Worm (Caenorhabditis elegans) whole organism, mixed stage, embryonic: ENCODE data around the gene F54D8.10.
A peak's percentile ranks its signal among the peaks of the same experiment; 100 is the strongest.

Experiments
- bed-3 ChIP-seq: fragments of 200-800 bp; sonication (Bioruptor generic); optimal IDR thresholded peaks from 3 replicates; lab custom pipeline; 2018; ENCODE audit warnings: mild to moderate bottlenecking, missing genetic modification characterization, moderate library complexity, missing compliant biosample characterization
- blmp-1 ChIP-seq: fragments of 150-350 bp; optimal IDR thresholded peaks from 2 replicates; lab custom pipeline; 2014; ENCODE audit warnings: missing biosample characterization, missing genetic modification characterization
- ceh-39 ChIP-seq: fragments of 150-350 bp; optimal IDR thresholded peaks from 2 replicates; lab custom pipeline; 2014; ENCODE audit warnings: missing biosample characterization, missing genetic modification characterization
- ceh-43 ChIP-seq: fragments of 200-800 bp; sonication (Bioruptor generic); optimal IDR thresholded peaks from 2 replicates; lab custom pipeline; 2018; ENCODE audit warnings: mild to moderate bottlenecking, missing genetic modification characterization, moderate library complexity, missing compliant biosample characterization
- ceh-83 ChIP-seq: fragments of 200-800 bp; sonication (Bioruptor generic); optimal IDR thresholded peaks from 2 replicates; lab custom pipeline; 2018; ENCODE audit warnings: mild to moderate bottlenecking, missing genetic modification characterization, missing compliant biosample characterization
- ces-1 ChIP-seq: fragments of 150-350 bp; optimal IDR thresholded peaks from 2 replicates; lab custom pipeline; 2014; ENCODE audit warnings: missing biosample characterization, missing genetic modification reagents, missing genetic modification characterization
- cnd-1 ChIP-seq: fragments of 200-800 bp; sonication (Bioruptor generic); optimal IDR thresholded peaks from 2 replicates; lab custom pipeline; 2018; ENCODE audit warnings: mild to moderate bottlenecking, missing genetic modification characterization, missing compliant biosample characterization
- drap-1 ChIP-seq: fragments of 200-800 bp; sonication (Bioruptor generic); optimal IDR thresholded peaks from 3 replicates; lab custom pipeline; 2018; ENCODE audit warnings: mild to moderate bottlenecking, missing genetic modification characterization, missing compliant biosample characterization
- elt-1 ChIP-seq: sonication (generic microtip); optimal IDR thresholded peaks from 2 replicates; lab custom pipeline; 2017; ENCODE audit warnings: missing genetic modification characterization, mild to moderate bottlenecking, missing compliant biosample characterization, antibody characterized with exemption, moderate library complexity, borderline replicate concordance; ENCODE audit not compliant: insufficient read depth
- ham-2 ChIP-seq: fragments of 200-800 bp; sonication (Bioruptor generic); optimal IDR thresholded peaks from 2 replicates; lab custom pipeline; 2018; ENCODE audit warnings: mild to moderate bottlenecking, missing genetic modification characterization, missing compliant biosample characterization
- hlh-1 ChIP-seq: fragments of 150-350 bp; optimal IDR thresholded peaks from 2 replicates; lab custom pipeline; 2014; ENCODE audit warnings: missing biosample characterization, missing genetic modification reagents, missing genetic modification characterization
- lin-13 ChIP-seq: fragments of 150-350 bp; optimal IDR thresholded peaks from 2 replicates; lab custom pipeline; 2014; ENCODE audit warnings: missing biosample characterization, missing genetic modification characterization
- lin-32 ChIP-seq: fragments of 200-800 bp; sonication (Bioruptor generic); optimal IDR thresholded peaks from 2 replicates; lab custom pipeline; 2018; ENCODE audit warnings: mild to moderate bottlenecking, missing genetic modification characterization, missing compliant biosample characterization
- lsy-2 ChIP-seq: fragments of 150-350 bp; optimal IDR thresholded peaks from 2 replicates; lab custom pipeline; 2014; ENCODE audit warnings: missing biosample characterization, missing genetic modification characterization
- mab-5 ChIP-seq: fragments of 150-350 bp; optimal IDR thresholded peaks from 2 replicates; lab custom pipeline; 2014; ENCODE audit warnings: missing biosample characterization, missing genetic modification characterization
- mep-1 ChIP-seq: fragments of 150-350 bp; optimal IDR thresholded peaks from 2 replicates; lab custom pipeline; 2017; ENCODE audit warnings: missing biosample characterization, missing genetic modification reagents, missing genetic modification characterization, inconsistent platforms
- mls-2 ChIP-seq: sonication (generic microtip); optimal IDR thresholded peaks from 2 replicates; lab custom pipeline; 2016; ENCODE audit warnings: mild to moderate bottlenecking, missing genetic modification characterization, moderate library complexity, missing compliant biosample characterization
- nhr-12 ChIP-seq: fragments of 150-350 bp; optimal IDR thresholded peaks from 2 replicates; lab custom pipeline; 2014; ENCODE audit warnings: missing biosample characterization, missing genetic modification characterization
- nhr-2 ChIP-seq: fragments of 150-350 bp; optimal IDR thresholded peaks from 2 replicates; lab custom pipeline; 2014; ENCODE audit warnings: missing biosample characterization, missing genetic modification characterization
- nhr-28 ChIP-seq: fragments of 150-350 bp; optimal IDR thresholded peaks from 2 replicates; lab custom pipeline; 2014; ENCODE audit warnings: missing biosample characterization, missing genetic modification characterization
- nhr-76 ChIP-seq: sonication (generic microtip); optimal IDR thresholded peaks from 2 replicates; lab custom pipeline; 2017; ENCODE audit warnings: missing biosample characterization, missing genetic modification characterization
- pha-4 ChIP-seq: fragments of 150-350 bp; optimal IDR thresholded peaks from 2 replicates; lab custom pipeline; 2018; ENCODE audit warnings: missing biosample characterization, missing genetic modification reagents, missing genetic modification characterization
- sem-2 ChIP-seq: fragments of 200-800 bp; sonication (Bioruptor generic); optimal IDR thresholded peaks from 2 replicates; lab custom pipeline; 2018; ENCODE audit warnings: mild to moderate bottlenecking, missing genetic modification characterization, missing compliant biosample characterization
- snpc-4 ChIP-seq: fragments of 150-350 bp; optimal IDR thresholded peaks from 2 replicates; lab custom pipeline; 2014; ENCODE audit warnings: missing biosample characterization, missing genetic modification characterization
- sptf-1 ChIP-seq: sonication (generic microtip); optimal IDR thresholded peaks from 2 replicates; lab custom pipeline; 2017; ENCODE audit warnings: mild to moderate bottlenecking, missing genetic modification characterization, moderate library complexity, missing compliant biosample characterization
- tbx-8 ChIP-seq: fragments of 200-800 bp; sonication (Bioruptor generic); optimal IDR thresholded peaks from 2 replicates; lab custom pipeline; 2018; ENCODE audit warnings: mild to moderate bottlenecking, missing genetic modification characterization, moderate library complexity, missing compliant biosample characterization
- unc-120 ChIP-seq: sonication (generic microtip); optimal IDR thresholded peaks from 2 replicates; lab custom pipeline; 2017; ENCODE audit warnings: missing genetic modification characterization, missing compliant biosample characterization; ENCODE audit not compliant: poor library complexity, severe bottlenecking
- unc-39 ChIP-seq: fragments of 150-350 bp; optimal IDR thresholded peaks from 2 replicates; lab custom pipeline; 2014; ENCODE audit warnings: missing biosample characterization, missing genetic modification characterization
- unc-62 ChIP-seq: fragments of 150-350 bp; optimal IDR thresholded peaks from 2 replicates; lab custom pipeline; 2014; ENCODE audit warnings: missing biosample characterization, missing genetic modification reagents, missing genetic modification characterization
- zip-8 ChIP-seq: fragments of 150-350 bp; optimal IDR thresholded peaks from 2 replicates; lab custom pipeline; 2014; ENCODE audit warnings: missing biosample characterization, missing genetic modification characterization
- ztf-11 ChIP-seq: fragments of 150-350 bp; optimal IDR thresholded peaks from 2 replicates; lab custom pipeline; 2014; ENCODE audit warnings: missing biosample characterization, missing genetic modification characterization

F54D8.10 gene

DNA sequence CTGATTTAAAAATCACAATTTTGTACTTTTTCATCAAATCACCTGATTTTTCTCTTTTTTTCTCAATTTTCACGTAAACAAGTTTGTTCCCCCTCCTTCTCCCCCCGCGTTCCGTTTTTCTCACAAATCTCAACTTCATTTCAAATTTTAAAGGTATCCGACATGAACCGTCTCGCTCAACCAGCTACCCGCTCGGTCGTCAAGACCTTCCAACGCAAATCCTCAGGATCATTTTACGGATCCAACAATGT, 13.1 kb upstream of the F54D8.10 start, which contains the start of gene cox-6A:
TSS of gene cox-6A (plus strand) at position 152 of the 251 bp plus-strand sequence.
- TF ChIP-seq unc-120 (tag; lab: Kevin White, UChicago) = no peak
- no peak for TF ChIP-seq ham-2 (GFP tag; lab: Kevin White, UChicago)
- TF ChIP-seq bed-3 (GFP tag; lab: Kevin White, UChicago) = no peak
- no peak for TF ChIP-seq pha-4 (tag; lab: Kevin White, UChicago)
- TF ChIP-seq ceh-83 = no peak
- no peak for TF ChIP-seq ztf-11 (tag; lab: Kevin White, UChicago)
- no peak for TF ChIP-seq cnd-1 (tag; lab: Kevin White, UChicago)
- TF ChIP-seq lin-13 (tag; lab: Kevin White, UChicago) = no peak
- TF ChIP-seq nhr-28 (tag; lab: Kevin White, UChicago) = no peak
- TF ChIP-seq zip-8 = no peak
- no peak for TF ChIP-seq mab-5
- no peak for TF ChIP-seq lsy-2
- no peak for TF ChIP-seq nhr-2 (tag; lab: Kevin White, UChicago)
- TF ChIP-seq unc-39 (tag; lab: Kevin White, UChicago) = no peak
- no peak for TF ChIP-seq unc-62 (GFP tag; lab: Kevin White, UChicago)
- no peak for TF ChIP-seq snpc-4 (tag; lab: Kevin White, UChicago)
- no peak for TF ChIP-seq ces-1 (GFP tag; lab: Kevin White, UChicago)

DNA sequence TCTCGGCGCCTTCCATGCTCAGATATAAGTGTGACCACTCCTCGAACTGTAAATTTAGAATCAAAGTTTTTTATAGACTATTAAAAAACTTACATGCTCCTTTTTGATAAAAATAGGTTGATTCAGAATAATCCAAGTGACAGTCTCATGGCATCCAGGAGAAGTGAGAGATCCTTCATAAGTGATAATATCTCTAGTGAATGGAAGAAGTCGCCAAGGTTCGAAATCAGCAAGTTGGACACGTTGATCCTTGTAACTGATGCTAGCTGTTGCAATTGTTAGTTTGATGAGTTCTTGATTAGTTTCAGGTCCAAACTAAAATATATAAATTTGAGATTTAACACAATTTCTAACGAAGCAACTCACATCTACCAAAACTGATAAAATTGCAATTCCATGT, 11.3 kb upstream of the F54D8.10 start:
- no peak for TF ChIP-seq tbx-8 (GFP tag; lab: Kevin White, UChicago)
- TF ChIP-seq mls-2 (tag; lab: Kevin White, UChicago) = no peak
- no peak for TF ChIP-seq hlh-1 (tag; lab: Kevin White, UChicago)
- no peak for TF ChIP-seq ceh-83
- no peak for TF ChIP-seq unc-39 (tag; lab: Kevin White, UChicago)
- TF ChIP-seq unc-62 (GFP tag; lab: Kevin White, UChicago) = no peak
- TF ChIP-seq lin-32 (GFP tag; lab: Kevin White, UChicago) = no peak
- no peak for TF ChIP-seq sem-2 (GFP tag; lab: Kevin White, UChicago)
- no peak for TF ChIP-seq cnd-1 (tag; lab: Kevin White, UChicago)
- TF ChIP-seq ham-2 (GFP tag; lab: Kevin White, UChicago) = no peak
- TF ChIP-seq ceh-43 (GFP tag; lab: Kevin White, UChicago) = no peak
- TF ChIP-seq lin-13 (tag; lab: Kevin White, UChicago) = no peak
- no peak for TF ChIP-seq nhr-76 (tag; lab: Kevin White, UChicago)
- no peak for TF ChIP-seq mab-5

DNA sequence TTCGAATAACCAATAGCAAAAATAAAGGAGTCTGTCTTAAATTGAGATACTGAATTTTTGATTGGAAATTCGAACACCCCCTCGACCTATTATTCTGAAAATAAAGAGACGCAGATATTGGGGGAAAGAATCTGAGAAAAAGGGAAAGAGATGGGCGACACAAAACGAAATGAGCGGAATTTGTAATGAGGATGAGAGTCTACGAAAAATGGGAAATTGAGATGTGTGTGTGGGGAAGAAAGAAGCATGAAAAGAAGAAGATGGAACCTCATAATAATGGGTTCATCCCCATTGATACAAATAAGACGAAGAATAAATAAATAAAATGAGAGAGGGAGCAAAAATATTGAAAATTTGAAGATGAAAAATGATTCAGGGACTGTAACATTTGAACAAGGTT, 9.1 kb upstream of the F54D8.10 start, which contains the start of gene cah-1:
TSS of gene cah-1 (minus strand) at position 101 of the 400 bp plus-strand sequence.
- TF ChIP-seq ceh-39 = no peak
- peak; percentile 0 for TF ChIP-seq ces-1 (GFP tag; lab: Kevin White, UChicago)

DNA sequence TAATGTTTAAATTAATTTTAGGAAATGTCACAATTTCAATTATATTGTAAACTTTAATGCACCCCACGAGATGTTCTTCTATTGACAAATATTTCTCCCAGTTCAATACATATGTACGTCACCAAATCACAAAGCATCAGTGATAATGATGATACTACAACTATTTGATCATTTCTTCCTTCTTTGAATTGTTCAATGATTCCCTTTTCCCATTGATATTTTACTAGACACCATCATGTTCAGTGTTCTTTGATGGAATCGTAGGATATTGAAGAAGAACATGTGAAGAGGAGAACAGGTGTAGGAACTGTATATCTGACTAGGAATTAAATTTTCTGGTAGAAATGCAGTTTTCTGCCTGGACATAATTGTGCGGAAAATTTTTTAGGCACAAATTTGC, 5.1 kb upstream of the F54D8.10 start:
- TF ChIP-seq zip-8 (no peak), nhr-12 (tag; lab: Kevin White, UChicago) (no peak), blmp-1 (tag; lab: Kevin White, UChicago) (no peak), sem-2 (GFP tag; lab: Kevin White, UChicago) (no peak), mep-1 (no peak), tbx-8 (GFP tag; lab: Kevin White, UChicago) (no peak), sptf-1 (tag; lab: Kevin White, UChicago) (no peak), ceh-39 (no peak), elt-1 (tag; lab: Kevin White, UChicago) (no peak), drap-1 (GFP tag; lab: Kevin White, UChicago) (no peak), ham-2 (GFP tag; lab: Kevin White, UChicago) (no peak), unc-39 (tag; lab: Kevin White, UChicago) (no peak), nhr-2 (tag; lab: Kevin White, UChicago) (no peak), ces-1 (GFP tag; lab: Kevin White, UChicago) (no peak), unc-120 (tag; lab: Kevin White, UChicago) (no peak)
- TF ChIP-seq, all 35 proteins: peak for 0

DNA sequence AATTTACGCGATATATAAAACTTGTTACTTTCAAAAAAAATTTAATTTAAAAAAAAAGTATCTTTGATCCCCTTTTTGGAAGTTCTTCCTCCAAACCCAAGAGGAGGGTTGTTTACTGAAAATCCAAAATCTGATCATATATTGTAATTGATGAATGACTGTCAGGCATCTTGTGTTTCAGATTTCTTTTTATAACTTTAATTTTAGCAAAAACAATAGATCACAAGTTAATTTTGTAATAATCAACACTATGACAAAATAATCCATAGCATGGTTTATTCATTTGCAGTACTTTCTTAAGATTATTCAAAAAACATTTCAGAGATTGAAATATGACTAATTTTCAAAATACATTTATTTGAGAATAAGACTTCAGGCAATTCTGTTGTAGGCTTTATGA, 2.3 kb upstream of the F54D8.10 start:
- TF ChIP-seq cnd-1 (tag; lab: Kevin White, UChicago) (no peak), pha-4 (tag; lab: Kevin White, UChicago) (no peak)
